Worm (Caenorhabditis elegans): ENCODE measurements around the gene K11D12.6.
A peak's percentile ranks its signal among the peaks of the same experiment; 100 is the strongest.

The K11D12.6 gene

DNA sequence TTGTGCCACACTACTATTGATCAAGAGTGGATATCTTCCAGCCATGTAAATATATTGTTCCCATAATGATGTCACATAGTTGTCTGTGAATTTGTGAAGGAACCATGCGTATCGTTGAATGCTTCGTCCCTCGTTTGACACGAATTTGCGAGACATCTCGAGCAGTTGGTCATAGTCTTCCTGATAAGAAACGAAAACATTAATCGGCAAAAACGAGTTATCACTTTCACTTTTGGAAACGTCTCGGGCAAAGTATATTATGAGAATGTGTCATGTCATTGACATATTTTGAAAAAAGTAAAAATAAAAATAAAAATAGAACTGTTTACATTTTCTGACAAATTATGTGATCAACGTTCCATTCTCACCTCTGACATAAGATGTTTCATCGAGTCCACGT lies 8.5 kb downstream of the K11D12.6 start (continued):
- TF ChIP-seq gei-8 (GFP tag; optimal IDR thresholded peaks at IDR 0.05) (no peak), nhr-48 (tag; optimal IDR thresholded peaks at IDR 0.05) (peak; percentile 39), jun-1 (tag; optimal IDR thresholded peaks at IDR 0.05) (no peak), sdz-12 (GFP tag; optimal IDR thresholded peaks at IDR 0.05) (no peak), lin-29 (GFP tag; IDR thresholded peaks at IDR 0.05) (no peak)

DNA sequence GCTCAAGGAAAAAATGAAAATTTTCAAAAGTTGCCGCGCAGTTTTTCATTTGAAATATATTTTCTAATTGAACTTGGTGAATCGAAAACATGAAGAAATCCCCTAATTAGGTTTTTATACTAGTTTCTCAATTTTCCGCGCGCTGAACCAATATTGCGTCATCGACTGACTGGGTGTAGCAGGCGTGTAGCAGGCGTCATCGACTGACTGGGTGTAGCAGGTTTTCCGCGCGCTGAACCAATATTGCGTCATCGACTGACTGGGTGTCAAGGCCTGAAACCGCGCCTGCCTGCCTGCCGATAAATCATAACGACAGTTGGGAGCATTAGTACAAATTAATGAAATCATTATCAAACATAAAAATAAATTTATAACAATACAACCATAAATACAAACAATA lies 11.6 kb downstream of the K11D12.6 start:
- TF ChIP-seq Y48G9A.11 (GFP tag; IDR thresholded peaks at IDR 0.05) (no peak), pha-4 (GFP tag; IDR thresholded peaks at IDR 0.05) (no peak), pha-4 (tag; optimal IDR thresholded peaks at IDR 0.05) (no peak), dmd-9 (GFP tag; IDR thresholded peaks at IDR 0.05) (no peak), ctbp-1 (GFP tag; IDR thresholded peaks at IDR 0.05) (no peak), hlh-11 (tag; optimal IDR thresholded peaks at IDR 0.05) (peak; percentile 10)

DNA sequence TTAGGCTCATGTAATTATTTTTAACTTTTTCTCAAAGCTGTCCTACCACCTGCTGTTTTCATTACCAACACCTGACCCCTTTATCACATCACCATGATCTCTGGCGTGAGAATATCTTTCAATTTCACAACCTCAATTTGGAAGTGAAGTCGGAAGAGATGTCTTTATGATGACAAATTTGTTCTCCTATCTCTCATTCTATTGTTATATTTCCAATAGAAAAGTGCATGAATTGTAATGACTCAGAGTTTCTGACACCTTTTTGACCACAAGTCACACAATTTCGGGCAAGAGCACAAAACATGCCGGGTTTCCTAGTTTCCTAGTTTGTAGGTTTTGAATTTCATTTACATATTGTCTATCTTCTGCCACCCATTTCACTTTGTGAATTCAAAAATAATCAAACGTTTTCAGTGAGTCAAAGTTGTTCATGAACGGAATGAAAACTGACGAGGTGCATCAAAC lies 16.1 kb downstream of the K11D12.6 start, which contains the start of gene srr-4:
Gene srr-4 (plus strand): TSS at position 415 of the 465 bp plus-strand sequence.
- TF ChIP-seq Y105C5A.15 (GFP tag; IDR thresholded peaks at IDR 0.05) (no peak), dpl-1 (GFP tag; optimal IDR thresholded peaks at IDR 0.05) (no peak), unc-62 (GFP tag; optimal IDR thresholded peaks at IDR 0.05 in 1 of 2) (peak in 1 of 2 experiments; percentile 97), unc-62 (tag; optimal IDR thresholded peaks at IDR 0.05) (no peak), jun-1 (tag; optimal IDR thresholded peaks at IDR 0.05) (no peak), nhr-28 (tag; optimal IDR thresholded peaks at IDR 0.05) (peak; percentile 61), T26A8.4 (GFP tag; IDR thresholded peaks at IDR 0.05) (no peak), lin-39 (tag; optimal IDR thresholded peaks at IDR 0.05) (no peak), dmd-6 (GFP tag; IDR thresholded peaks at IDR 0.05) (peak; percentile 46; the same call in 1 of the 2 replicates), unc-39 (tag; optimal IDR thresholded peaks at IDR 0.05) (no peak)

DNA sequence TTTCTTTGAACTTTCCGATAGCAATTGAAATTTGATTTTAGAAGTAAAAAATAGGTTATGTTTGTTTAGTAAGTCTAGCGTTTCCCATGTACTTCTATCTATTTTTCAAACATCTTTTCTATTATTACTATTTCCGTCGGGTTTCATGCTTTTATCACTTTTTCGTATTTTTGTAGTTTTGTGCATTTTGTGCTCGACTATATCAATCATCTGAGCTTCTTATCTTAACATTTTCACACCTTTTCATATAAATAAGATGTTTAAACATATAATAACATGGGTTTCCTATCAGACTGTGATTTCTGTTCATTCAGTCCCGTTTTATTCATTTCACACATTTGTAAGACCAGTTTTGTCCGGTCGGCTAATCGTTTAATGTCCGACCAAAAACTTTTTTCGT lies 16.9 kb downstream of the K11D12.6 start:
- TF ChIP-seq mdt-29 (GFP tag; IDR thresholded peaks at IDR 0.05) (no peak), mxl-2 (GFP tag; conservative IDR thresholded peaks at IDR 0.05) (no peak), dve-1 (tag; optimal IDR thresholded peaks at IDR 0.05; ENCODE audit: insufficient read depth) (peak; percentile 76), dmd-6 (GFP tag; IDR thresholded peaks at IDR 0.05) (peak; percentile 62), unc-62 (GFP tag; optimal IDR thresholded peaks at IDR 0.05 in 1 of 2) (peak in 1 of 2 experiments; percentile 77), unc-62 (tag; optimal IDR thresholded peaks at IDR 0.05) (no peak), nhr-28 (tag; optimal IDR thresholded peaks at IDR 0.05) (peak; percentile 96), hlh-11 (tag; optimal IDR thresholded peaks at IDR 0.05) (peak; percentile 62), pqm-1 (tag; optimal IDR thresholded peaks at IDR 0.05) (peak; percentile 33), php-3 (GFP tag; IDR thresholded peaks at IDR 0.05) (peak; percentile 91), nhr-102 (tag; optimal IDR thresholded peaks at IDR 0.05) (peak; percentile 73), lin-1 (GFP tag; IDR thresholded peaks at IDR 0.05) (peak; percentile 44; the same call in 1 of the 2 replicates), daf-16 (GFP tag; optimal IDR thresholded peaks at IDR 0.05) (no peak), daf-16 (tag; optimal IDR thresholded peaks at IDR 0.05) (peak; percentile 73), ces-1 (GFP tag; optimal IDR thresholded peaks at IDR 0.05) (no peak)

DNA sequence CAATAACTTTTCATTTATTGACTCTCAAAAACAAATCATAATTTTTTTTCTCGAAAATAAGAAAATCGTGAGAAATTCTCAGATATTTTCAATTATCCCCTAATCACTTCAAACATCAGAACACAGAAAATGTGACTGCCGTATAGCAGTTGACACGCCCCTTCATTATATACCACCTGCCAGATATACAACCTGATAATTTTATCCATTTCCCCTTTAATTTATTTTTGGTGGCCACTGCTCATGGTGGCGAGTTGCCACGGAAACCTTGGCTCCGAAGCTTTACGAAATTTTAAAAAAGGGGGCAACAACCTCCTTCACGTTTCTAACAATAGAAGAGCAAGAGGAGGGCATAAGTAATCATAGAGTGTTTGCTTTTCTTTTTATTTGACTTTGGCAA lies 18.2 kb downstream of the K11D12.6 start:
- peak in 1 of 2 experiments; percentile 33 for TF ChIP-seq unc-62 (GFP tag; optimal IDR thresholded peaks at IDR 0.05 in 1 of 2)
- no peak for TF ChIP-seq unc-62 (tag; optimal IDR thresholded peaks at IDR 0.05)
- peak; percentile 43 for TF ChIP-seq nhr-11 (tag; optimal IDR thresholded peaks at IDR 0.05)
- no peak for TF ChIP-seq T26A8.4 (GFP tag; IDR thresholded peaks at IDR 0.05)
- peak; percentile 58 for TF ChIP-seq aha-1 (tag)
- TF ChIP-seq Y105C5A.15 (GFP tag; IDR thresholded peaks at IDR 0.05) = no peak
- no peak for TF ChIP-seq rbr-2 (tag; optimal IDR thresholded peaks at IDR 0.05)
- no peak for TF ChIP-seq hlh-11 (tag; optimal IDR thresholded peaks at IDR 0.05)
- TF ChIP-seq nhr-77 (tag; optimal IDR thresholded peaks at IDR 0.05) = no peak

All from whole organism, L4 larva.